Worm (Caenorhabditis elegans) whole organism, midembryonic: ENCODE measurements around the gene ZK1098.2.

Source experiments
- T22C8.4 ChIP-seq: fragments of 200-800 bp; sonication (Bioruptor generic); IDR thresholded peaks from 2 replicates; pipeline ENCODE4 v1.3.6; 2022; ENCODE audit warnings: missing genetic modification characterization, missing compliant biosample characterization
- cog-1 ChIP-seq: sonication (generic microtip); optimal IDR thresholded peaks from 2 replicates; lab custom pipeline; 2016; ENCODE audit warnings: missing genetic modification characterization, missing compliant biosample characterization
- flt-1 ChIP-seq: fragments of 200-800 bp; sonication (Bioruptor generic); IDR thresholded peaks from 2 replicates; pipeline ENCODE4 v1.3.6; 2022; ENCODE audit warnings: missing genetic modification characterization, missing compliant biosample characterization
- klf-2 ChIP-seq: fragments of 200-800 bp; sonication (Bioruptor generic); conservative IDR thresholded peaks from 2 replicates; pipeline ENCODE4 v1.3.6; 2022; ENCODE audit warnings: missing genetic modification reagents, missing genetic modification characterization, missing compliant biosample characterization
- med-1 ChIP-seq: sonication (generic microtip); optimal IDR thresholded peaks from 2 replicates; lab custom pipeline; 2017; ENCODE audit warnings: missing genetic modification characterization, mild to moderate bottlenecking, missing compliant biosample characterization, antibody characterized with exemption, missing genetic modification reagents; ENCODE audit not compliant: insufficient read depth
- ref-1 ChIP-seq: fragments of 200-800 bp; sonication (Bioruptor generic); conservative IDR thresholded peaks from 2 replicates; pipeline ENCODE4 v1.3.6; 2022; ENCODE audit warnings: missing genetic modification reagents, missing genetic modification characterization, missing compliant biosample characterization
- tab-1 ChIP-seq: fragments of 200-800 bp; sonication (Bioruptor generic); IDR thresholded peaks from 2 replicates; pipeline ENCODE4 v1.3.6; 2022; ENCODE audit warnings: missing genetic modification characterization, missing compliant biosample characterization
- ztf-23 ChIP-seq: fragments of 200-800 bp; sonication (Bioruptor generic); IDR thresholded peaks from 2 replicates; pipeline ENCODE4 v1.3.6; 2022; ENCODE audit warnings: missing genetic modification reagents, missing genetic modification characterization, missing compliant biosample characterization
- ztf-29 ChIP-seq: fragments of 200-800 bp; sonication (Bioruptor generic); IDR thresholded peaks from 2 replicates; pipeline ENCODE4 v1.3.6; 2022; ENCODE audit warnings: missing genetic modification reagents, missing genetic modification characterization, missing compliant biosample characterization

ZK1098.2 gene

ce11 chrIII:9565973-9566372 is 37.0 kb downstream of the ZK1098.2 start, which contains the start of gene C48B4.11:
Gene C48B4.11, minus strand, starts transcription at chrIII:9566115.
- no peak for TF ChIP-seq ref-1 (GFP tag; lab: Robert Waterston, UW)
- no peak for TF ChIP-seq med-1 (GFP tag; lab: Kevin White, UChicago)
- TF ChIP-seq ztf-29 = no peak
- no peak for TF ChIP-seq klf-2
- TF ChIP-seq cog-1 (tag; lab: Kevin White, UChicago) = no peak
- TF ChIP-seq T22C8.4 (GFP tag; lab: Robert Waterston, UW) = no peak
- TF ChIP-seq tab-1 (GFP tag; lab: Robert Waterston, UW) = no peak
- no peak for TF ChIP-seq flt-1 (GFP tag; lab: Robert Waterston, UW)
- TF ChIP-seq ztf-23 (GFP tag; lab: Robert Waterston, UW) = no peak

- TF ChIP-seq med-1 (GFP tag; lab: Kevin White, UChicago) (no peak), cog-1 (tag; lab: Kevin White, UChicago) (no peak), klf-2 (no peak), ztf-23 (GFP tag; lab: Robert Waterston, UW) (no peak), tab-1 (GFP tag; lab: Robert Waterston, UW) (no peak), ref-1 (GFP tag; lab: Robert Waterston, UW) (no peak), T22C8.4 (GFP tag; lab: Robert Waterston, UW) (no peak), flt-1 (GFP tag; lab: Robert Waterston, UW) (no peak), ztf-29 (no peak)
Observed at ce11 chrIII:9568451-9568850, 39.5 kb downstream of the ZK1098.2 start, which contains the start of gene C48B4.13. Gene C48B4.13, plus strand, starts transcription at chrIII:9568751.

- TF ChIP-seq cog-1 (tag; lab: Kevin White, UChicago) (no peak), ref-1 (GFP tag; lab: Robert Waterston, UW) (no peak), klf-2 (no peak), ztf-23 (GFP tag; lab: Robert Waterston, UW) (no peak), tab-1 (GFP tag; lab: Robert Waterston, UW) (no peak), T22C8.4 (GFP tag; lab: Robert Waterston, UW) (no peak), flt-1 (GFP tag; lab: Robert Waterston, UW) (no peak), ztf-29 (no peak), med-1 (GFP tag; lab: Kevin White, UChicago) (no peak)
Observed at ce11 chrIII:9570869-9571268, 41.9 kb downstream of the ZK1098.2 start.

- no peak for TF ChIP-seq klf-2
- TF ChIP-seq ztf-29 = no peak
- TF ChIP-seq ztf-23 (GFP tag; lab: Robert Waterston, UW) = no peak
- TF ChIP-seq tab-1 (GFP tag; lab: Robert Waterston, UW) = no peak
- TF ChIP-seq cog-1 (tag; lab: Kevin White, UChicago) = no peak
- TF ChIP-seq flt-1 (GFP tag; lab: Robert Waterston, UW) = no peak
- no peak for TF ChIP-seq med-1 (GFP tag; lab: Kevin White, UChicago)
- TF ChIP-seq ref-1 (GFP tag; lab: Robert Waterston, UW) = no peak
- no peak for TF ChIP-seq T22C8.4 (GFP tag; lab: Robert Waterston, UW)
Observed at ce11 chrIII:9580039-9580891, 51.3 kb downstream of the ZK1098.2 start, which contains the start of gene ced-7. Gene ced-7, minus strand, starts transcription at chrIII:9580089.
